Worm (Caenorhabditis elegans): ENCODE measurements around the gene T03F6.10.

- no peak for TF ChIP-seq ceh-58 (GFP tag; IDR thresholded peaks at IDR 0.05)
- TF ChIP-seq Y53F4B.3 (GFP tag; IDR thresholded peaks at IDR 0.05) = no peak
- no peak for TF ChIP-seq snpc-4 (GFP tag; optimal IDR thresholded peaks at IDR 0.05)
- TF ChIP-seq snpc-4 (tag; optimal IDR thresholded peaks at IDR 0.05) = no peak
- TF ChIP-seq unc-62 (GFP tag; optimal IDR thresholded peaks at IDR 0.05) = no peak
- no peak for TF ChIP-seq chd-7 (tag; optimal IDR thresholded peaks at IDR 0.05)
Measured at ce11 chrIII:13333754-13334153, 44.4 kb downstream of the T03F6.10 start, which contains the start of gene sdz-20.

Measured in whole organism, young adult.